Worm (Caenorhabditis elegans): ENCODE results near the gene fbxb-108.

Gene fbxb-108

ce11 chrII:2804949-2805348 is 40.2 kb downstream of the fbxb-108 start (continued):
- 0 out of 2 replicates have a peak, but pooled peaks have one; percentile 30 for TF ChIP-seq let-526 (GFP tag; IDR thresholded peaks at IDR 0.05)
- no peak for TF ChIP-seq hsf-1 (GFP tag; IDR thresholded peaks at IDR 0.05)
- no peak for TF ChIP-seq ets-4 (GFP tag; optimal IDR thresholded peaks at IDR 0.05)
- peak; percentile 65 for TF ChIP-seq nhr-80 (tag; optimal IDR thresholded peaks at IDR 0.05)
- TF ChIP-seq T26A5.8 (tag; optimal IDR thresholded peaks at IDR 0.05), result no peak
- no peak for TF ChIP-seq pha-4 (tag; optimal IDR thresholded peaks at IDR 0.05)
- TF ChIP-seq ccch-3 (GFP tag; optimal IDR thresholded peaks at IDR 0.05), result no peak
- no peak for TF ChIP-seq lsl-1 (GFP tag; optimal IDR thresholded peaks at IDR 0.05)
- TF ChIP-seq snpc-1.1 (tag; optimal IDR thresholded peaks at IDR 0.05; ENCODE audit: insufficient read depth), result no peak
- no peak for TF ChIP-seq unc-130 (GFP tag; optimal IDR thresholded peaks at IDR 0.05)
- TF ChIP-seq attf-6 (GFP tag; IDR thresholded peaks at IDR 0.05), result no peak
- TF ChIP-seq ztf-18 (tag; optimal IDR thresholded peaks at IDR 0.05), result no peak

DNA sequence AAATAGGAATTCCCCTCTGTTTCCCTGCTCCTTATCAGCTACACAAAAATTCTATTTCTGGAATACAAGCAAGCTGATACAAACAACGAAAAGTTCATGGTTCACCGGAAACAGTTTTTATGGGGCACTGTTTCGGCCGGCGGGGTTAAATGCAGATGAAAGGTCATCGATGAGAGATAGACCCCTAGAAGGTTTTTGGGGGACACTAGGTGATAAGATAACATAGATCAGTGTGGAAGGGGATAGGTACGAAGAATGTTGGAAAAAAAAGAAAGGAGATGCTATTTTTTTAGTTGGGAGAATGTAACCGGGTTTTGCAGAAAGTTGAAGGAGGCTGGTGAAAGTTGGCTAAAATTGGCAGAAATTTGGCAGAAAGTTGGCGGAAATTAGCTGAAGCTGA is 40.8 kb downstream of the fbxb-108 start:
- TF ChIP-seq lir-1 (GFP tag; conservative IDR thresholded peaks at IDR 0.05), result no peak

ce11 chrII:2807674-2808206 is 43.0 kb downstream of the fbxb-108 start, which contains the start of gene K12H6.12:
Gene K12H6.12, plus strand, starts transcription at chrII:2808156.
- TF ChIP-seq athp-1 (tag; optimal IDR thresholded peaks at IDR 0.05), result no peak
- TF ChIP-seq repo-1 (tag; optimal IDR thresholded peaks at IDR 0.05), result no peak
- TF ChIP-seq hmg-1.2 (GFP tag; IDR thresholded peaks at IDR 0.05), result peak; percentile 80
- 0 out of 2 replicates have a peak, but pooled peaks have one; percentile 43 for TF ChIP-seq zfh-2 (GFP tag; conservative IDR thresholded peaks at IDR 0.05)
- TF ChIP-seq mcd-1 (GFP tag; IDR thresholded peaks at IDR 0.05), result no peak
- no peak for TF ChIP-seq dox-1 (GFP tag; IDR thresholded peaks at IDR 0.05)
- no peak for TF ChIP-seq cebp-1 (GFP tag; IDR thresholded peaks at IDR 0.05)
- no peak for TF ChIP-seq cebp-1 (tag; optimal IDR thresholded peaks at IDR 0.05)

- no peak for TF ChIP-seq D2030.7 (GFP tag; IDR thresholded peaks at IDR 0.05)
- TF ChIP-seq ztf-3 (GFP tag; optimal IDR thresholded peaks at IDR 0.05), result no peak
- peak; percentile 12 for TF ChIP-seq efl-1 (GFP tag; optimal IDR thresholded peaks at IDR 0.05)
- TF ChIP-seq F10E7.11 (tag; optimal IDR thresholded peaks at IDR 0.05), result no peak
- TF ChIP-seq ama-1 (optimal IDR thresholded peaks at IDR 0.05), result no peak
- TF ChIP-seq ama-1 (GFP tag; optimal IDR thresholded peaks at IDR 0.05), result no peak
- TF ChIP-seq xnd-1 (tag; optimal IDR thresholded peaks at IDR 0.05), result peak; percentile 85
- TF ChIP-seq ccch-3 (GFP tag; optimal IDR thresholded peaks at IDR 0.05), result no peak
- peak; percentile 48; the same call in 1 of the 2 replicates for TF ChIP-seq madf-8 (GFP tag; conservative IDR thresholded peaks at IDR 0.05)
- peak; percentile 28 for TF ChIP-seq snpc-1.3 (tag; optimal IDR thresholded peaks at IDR 0.05; ENCODE audit: insufficient read depth)
- no peak for TF ChIP-seq F52B5.7 (tag; optimal IDR thresholded peaks at IDR 0.05)
- TF ChIP-seq C17E4.6 (GFP tag; IDR thresholded peaks at IDR 0.05), result no peak
- no peak for TF ChIP-seq athp-1 (tag; optimal IDR thresholded peaks at IDR 0.05)
- TF ChIP-seq hlh-12 (tag; optimal IDR thresholded peaks at IDR 0.05), result no peak
- TF ChIP-seq Y56A3A.18 (GFP tag; IDR thresholded peaks at IDR 0.05), result no peak
- TF ChIP-seq sptf-2 (GFP tag; optimal IDR thresholded peaks at IDR 0.05), result no peak
- TF ChIP-seq tlf-1 (GFP tag; optimal IDR thresholded peaks at IDR 0.05), result no peak
- TF ChIP-seq mcd-1 (GFP tag; IDR thresholded peaks at IDR 0.05), result 0 out of 2 replicates have a peak, but pooled peaks have one; percentile 14
- peak; percentile 94 for TF ChIP-seq lsl-1 (GFP tag; optimal IDR thresholded peaks at IDR 0.05)
- no peak for TF ChIP-seq die-1 (tag; optimal IDR thresholded peaks at IDR 0.05)
- no peak for TF ChIP-seq F33H1.4 (GFP tag; IDR thresholded peaks at IDR 0.05)
- peak; percentile 86 for TF ChIP-seq madf-6 (GFP tag; IDR thresholded peaks at IDR 0.05)
- TF ChIP-seq F57A8.1 (GFP tag; optimal IDR thresholded peaks at IDR 0.05), result no peak
- no peak for TF ChIP-seq T26A5.8 (tag; optimal IDR thresholded peaks at IDR 0.05)
These were observed 50.3 kb downstream of the fbxb-108 start for ce11 chrII:2815017-2815416.

All from whole organism, young adult.